Worm (Caenorhabditis elegans) whole organism, L4 larva: ENCODE measurements around the gene jhdm-1.

ENCODE experiments used
- T20F7.1 ChIP-seq: fragments of 200-800 bp; sonication (Bioruptor generic); optimal IDR thresholded peaks from 2 replicates; lab custom pipeline; 2018; ENCODE audit warnings: mild to moderate bottlenecking, missing genetic modification characterization, missing compliant biosample characterization
- T26A8.4 ChIP-seq: fragments of 200-800 bp; sonication (Bioruptor generic); IDR thresholded peaks from 2 replicates; pipeline ENCODE4 v1.3.6; 2022; ENCODE audit warnings: missing genetic modification characterization, missing compliant biosample characterization
- Y75B8A.6 ChIP-seq: fragments of 200-800 bp; sonication (Bioruptor generic); IDR thresholded peaks from 2 replicates; pipeline ENCODE4 v1.3.6; 2022; ENCODE audit warnings: missing genetic modification reagents, missing genetic modification characterization, missing compliant biosample characterization
- ZK337.2 ChIP-seq: fragments of 200-800 bp; sonication (Bioruptor generic); IDR thresholded peaks from 2 replicates; pipeline ENCODE4 v1.3.6; 2022; ENCODE audit warnings: missing genetic modification reagents, missing genetic modification characterization, missing compliant biosample characterization
- aha-1 ChIP-seq: fragments of 150-350 bp; peaks from one replicate; lab custom pipeline; 2014; ENCODE audit warnings: missing biosample characterization, missing genetic modification characterization
- arid-1 ChIP-seq: fragments of 200-800 bp; sonication (Bioruptor generic); conservative IDR thresholded peaks from 2 replicates; pipeline ENCODE4 v1.3.6; 2022; ENCODE audit warnings: missing genetic modification reagents, missing genetic modification characterization, missing compliant biosample characterization
- ceh-28 ChIP-seq: fragments of 150-350 bp; optimal IDR thresholded peaks from 2 replicates; lab custom pipeline; 2014; ENCODE audit warnings: missing biosample characterization, missing genetic modification reagents, missing genetic modification characterization
- ceh-82 ChIP-seq: sonication (generic microtip); optimal IDR thresholded peaks from 2 replicates; lab custom pipeline; 2017; ENCODE audit warnings: missing biosample characterization, missing genetic modification characterization
- ces-1 ChIP-seq: fragments of 150-350 bp; sonication (generic microtip); optimal IDR thresholded peaks from 4 replicates; lab custom pipeline; 2014; ENCODE audit warnings: missing biosample characterization, missing genetic modification reagents, missing genetic modification characterization
- ctbp-1 ChIP-seq: fragments of 200-800 bp; sonication (Bioruptor generic); IDR thresholded peaks from 2 replicates; pipeline ENCODE4 v1.3.6; 2022; ENCODE audit warnings: missing genetic modification reagents, missing genetic modification characterization, missing compliant biosample characterization
- daf-12 ChIP-seq: fragments of 150-350 bp; optimal IDR thresholded peaks from 2 replicates; lab custom pipeline; 2014; ENCODE audit warnings: missing biosample characterization, missing genetic modification reagents, missing genetic modification characterization
- daf-16 ChIP-seq, 3 experiments: sonication (generic microtip); optimal IDR thresholded peaks; 2 replicates each; lab custom pipeline; 2016 to 2017; ENCODE audit warnings: missing genetic modification characterization in 3 of 3, missing genetic modification reagents in 3 of 3, mild to moderate bottlenecking in 2 of 3, missing compliant biosample characterization in 2 of 3, missing biosample characterization in 1 of 3, moderate library complexity in 1 of 3
- daf-19 ChIP-seq: fragments of 200-800 bp; sonication (Bioruptor generic); conservative IDR thresholded peaks from 2 replicates; pipeline ENCODE4 v1.3.6; 2022; ENCODE audit warnings: missing genetic modification characterization, missing compliant biosample characterization
- dmd-6 ChIP-seq: fragments of 200-800 bp; sonication (Bioruptor generic); IDR thresholded peaks from 2 replicates; pipeline ENCODE4 v1.3.6; 2022; ENCODE audit warnings: missing genetic modification reagents, missing genetic modification characterization, missing compliant biosample characterization
- duxl-1 ChIP-seq: sonication (generic microtip); optimal IDR thresholded peaks from 2 replicates; lab custom pipeline; 2016; ENCODE audit warnings: mild to moderate bottlenecking, missing genetic modification characterization, moderate library complexity, missing compliant biosample characterization; ENCODE audit not compliant: poor library complexity
- dve-1 ChIP-seq: sonication (generic microtip); optimal IDR thresholded peaks from 2 replicates; lab custom pipeline; 2017; ENCODE audit warnings: antibody characterized with exemption, mild to moderate bottlenecking, missing genetic modification characterization, missing compliant biosample characterization; ENCODE audit not compliant: insufficient read depth
- egl-27 ChIP-seq: sonication (generic microtip); optimal IDR thresholded peaks from 3 replicates; lab custom pipeline; 2017; ENCODE audit warnings: missing biosample characterization, missing genetic modification reagents, missing genetic modification characterization
- egl-43 ChIP-seq: fragments of 200-800 bp; sonication (Bioruptor generic); IDR thresholded peaks from 2 replicates; pipeline ENCODE4 v1.3.6; 2022; ENCODE audit warnings: missing genetic modification reagents, missing genetic modification characterization, missing compliant biosample characterization
- fkh-10 ChIP-seq: fragments of 150-350 bp; optimal IDR thresholded peaks from 2 replicates; lab custom pipeline; 2014; ENCODE audit warnings: missing biosample characterization, missing genetic modification reagents, missing genetic modification characterization
- hif-1 ChIP-seq, 2 experiments: sonication (generic microtip); optimal IDR thresholded peaks; 2 replicates each; lab custom pipeline; 2016 to 2017; ENCODE audit warnings: missing compliant biosample characterization in 2 of 2, missing genetic modification characterization in 2 of 2, missing genetic modification reagents in 2 of 2, missing genotype in 2 of 2, mild to moderate bottlenecking in 1 of 2
- hlh-11 ChIP-seq: fragments of 200-800 bp; sonication (Bioruptor generic); optimal IDR thresholded peaks from 2 replicates; lab custom pipeline; 2018; ENCODE audit warnings: mild to moderate bottlenecking, missing genetic modification characterization, missing compliant biosample characterization
- hlh-30 ChIP-seq: sonication (generic microtip); optimal IDR thresholded peaks from 2 replicates; lab custom pipeline; 2017; ENCODE audit warnings: antibody characterized with exemption, mild to moderate bottlenecking, missing genetic modification characterization, missing compliant biosample characterization; ENCODE audit not compliant: insufficient read depth
- jun-1 ChIP-seq: fragments of 150-350 bp; optimal IDR thresholded peaks from 2 replicates; lab custom pipeline; 2014; ENCODE audit warnings: missing biosample characterization, missing genetic modification reagents, missing genetic modification characterization
- lin-13 ChIP-seq: fragments of 150-350 bp; optimal IDR thresholded peaks from 2 replicates; lab custom pipeline; 2014; ENCODE audit warnings: missing biosample characterization, missing genetic modification reagents, missing genetic modification characterization
- lin-38 ChIP-seq: fragments of 200-800 bp; sonication (Bioruptor generic); IDR thresholded peaks from 2 replicates; pipeline ENCODE4 v1.3.6; 2022; ENCODE audit warnings: missing genetic modification reagents, missing genetic modification characterization, missing compliant biosample characterization
- lir-3 ChIP-seq: sonication (generic microtip); optimal IDR thresholded peaks from 2 replicates; lab custom pipeline; 2016; ENCODE audit warnings: mild to moderate bottlenecking, missing genetic modification characterization, missing compliant biosample characterization
- lsy-2 ChIP-seq, 2 experiments: fragments of 150-350 bp in 1 of 2; sonication (generic microtip) in 1 of 2; optimal IDR thresholded peaks; 2 replicates each; lab custom pipeline; 2014 to 2017; ENCODE audit warnings: missing biosample characterization in 2 of 2, missing genetic modification characterization in 2 of 2
- madf-9 ChIP-seq: fragments of 200-800 bp; sonication (Bioruptor generic); conservative IDR thresholded peaks from 2 replicates; pipeline ENCODE4 v1.3.6; 2022; ENCODE audit warnings: missing genetic modification reagents, missing genetic modification characterization, missing compliant biosample characterization
- mdl-1 ChIP-seq, 2 experiments: fragments of 150-350 bp in 1 of 2; sonication (generic microtip) in 1 of 2; optimal IDR thresholded peaks; 2 replicates each; lab custom pipeline; 2014 to 2017; ENCODE audit warnings: missing biosample characterization in 2 of 2, missing genetic modification characterization in 2 of 2
- mep-1 ChIP-seq: fragments of 150-350 bp; sonication (generic microtip); optimal IDR thresholded peaks from 3 replicates; lab custom pipeline; 2014; ENCODE audit warnings: missing biosample characterization, missing genetic modification characterization
- mes-2 ChIP-seq: sonication (generic microtip); optimal IDR thresholded peaks from 2 replicates; lab custom pipeline; 2016; ENCODE audit warnings: missing genotype, mild to moderate bottlenecking, missing genetic modification characterization, missing compliant biosample characterization; ENCODE audit not compliant: poor library complexity, severe bottlenecking
- mxl-3 ChIP-seq: fragments of 200-800 bp; sonication (Bioruptor generic); optimal IDR thresholded peaks from 2 replicates; lab custom pipeline; 2018; ENCODE audit warnings: mild to moderate bottlenecking, missing genetic modification characterization, missing compliant biosample characterization
- nhr-102 ChIP-seq: sonication (generic microtip); optimal IDR thresholded peaks from 2 replicates; lab custom pipeline; 2016; ENCODE audit warnings: mild to moderate bottlenecking, missing genetic modification characterization, moderate library complexity, missing compliant biosample characterization
- nhr-11 ChIP-seq: fragments of 150-350 bp; optimal IDR thresholded peaks from 2 replicates; lab custom pipeline; 2014; ENCODE audit warnings: missing biosample characterization, missing genetic modification characterization
- nhr-237 ChIP-seq: sonication (generic microtip); optimal IDR thresholded peaks from 2 replicates; lab custom pipeline; 2017; ENCODE audit warnings: missing biosample characterization, missing genetic modification characterization
- nhr-25 ChIP-seq: sonication (generic microtip); optimal IDR thresholded peaks from 2 replicates; lab custom pipeline; 2017; ENCODE audit warnings: missing genetic modification characterization, mild to moderate bottlenecking, missing compliant biosample characterization, antibody characterized with exemption, moderate library complexity, borderline replicate concordance; ENCODE audit not compliant: insufficient read depth
- nhr-6 ChIP-seq: fragments of 150-350 bp; optimal IDR thresholded peaks from 2 replicates; lab custom pipeline; 2014; ENCODE audit warnings: missing biosample characterization, missing genetic modification characterization
- nhr-77 ChIP-seq: fragments of 150-350 bp; optimal IDR thresholded peaks from 2 replicates; lab custom pipeline; 2014; ENCODE audit warnings: missing biosample characterization, missing genetic modification characterization
- pha-4 ChIP-seq, 2 experiments: fragments of 150-350 bp in 1 of 2; fragments of 200-800 bp in 1 of 2; sonication (Bioruptor generic) in 1 of 2; IDR thresholded peaks in 1 of 2; optimal IDR thresholded peaks in 1 of 2; 2 replicates each; pipeline versions ENCODE4 v1.3.6 to Lab custom; 2014 to 2022; ENCODE audit warnings: missing genetic modification characterization in 2 of 2, missing genetic modification reagents in 2 of 2, missing biosample characterization in 1 of 2, missing compliant biosample characterization in 1 of 2
- pqm-1 ChIP-seq: sonication (generic microtip); optimal IDR thresholded peaks from 2 replicates; lab custom pipeline; 2017; ENCODE audit warnings: missing biosample characterization, missing genetic modification characterization
- rbr-2 ChIP-seq: sonication (generic microtip); optimal IDR thresholded peaks from 2 replicates; lab custom pipeline; 2016; ENCODE audit warnings: missing genotype, missing genetic modification characterization, missing compliant biosample characterization
- set-16 ChIP-seq: fragments of 200-800 bp; sonication (Bioruptor generic); IDR thresholded peaks from 2 replicates; pipeline ENCODE4 v1.3.6; 2022; ENCODE audit warnings: missing genetic modification reagents, missing genetic modification characterization, missing compliant biosample characterization
- tra-1 ChIP-seq: fragments of 200-800 bp; sonication (Bioruptor generic); IDR thresholded peaks from 2 replicates; pipeline ENCODE4 v1.3.6; 2022; ENCODE audit warnings: missing genetic modification reagents, missing genetic modification characterization, missing compliant biosample characterization
- unc-130 ChIP-seq: sonication (generic microtip); optimal IDR thresholded peaks from 2 replicates; lab custom pipeline; 2016; ENCODE audit warnings: missing genetic modification reagents, missing genetic modification characterization, missing compliant biosample characterization
- unc-62 ChIP-seq, 3 experiments: fragments of 150-350 bp in 1 of 3; sonication (generic microtip); optimal IDR thresholded peaks in 2 of 3; peaks in 1 of 3; 1 replicate in 1 of 3; 2 replicates in 2 of 3; lab custom pipeline; 2014 to 2017; ENCODE audit warnings: missing biosample characterization in 3 of 3, missing genetic modification characterization in 3 of 3, missing genetic modification reagents in 3 of 3, missing genotype in 1 of 3
- zfp-2 ChIP-seq: sonication (generic microtip); optimal IDR thresholded peaks from 2 replicates; lab custom pipeline; 2016; ENCODE audit warnings: mild to moderate bottlenecking, missing genetic modification characterization, missing compliant biosample characterization
- zfp-3 ChIP-seq: fragments of 200-800 bp; sonication (Bioruptor generic); conservative IDR thresholded peaks from 2 replicates; pipeline ENCODE4 v1.3.6; 2022; ENCODE audit warnings: missing genetic modification reagents, missing genetic modification characterization, missing compliant biosample characterization
- zip-2 ChIP-seq: fragments of 150-350 bp; optimal IDR thresholded peaks from 2 replicates; lab custom pipeline; 2014; ENCODE audit warnings: missing biosample characterization, missing genetic modification characterization

jhdm-1 gene

ce11 chrIII:6453665-6454064 is 618 bp upstream of the jhdm-1 start:
- TF ChIP-seq unc-62 (GFP tag; optimal IDR thresholded peaks at IDR 0.05 in 1 of 2; lab: Kevin White, UChicago), result peak in 1 of 2 experiments; percentile 65
- no peak for TF ChIP-seq unc-62 (tag; optimal IDR thresholded peaks at IDR 0.05; lab: Kevin White, UChicago)
- TF ChIP-seq egl-27 (tag; lab: Kevin White, UChicago), result no peak
- TF ChIP-seq T26A8.4, result peak; percentile 37; the same call in 1 of the 2 replicates
- no peak for TF ChIP-seq daf-16 (GFP tag; optimal IDR thresholded peaks at IDR 0.05; lab: Kevin White, UChicago)
- TF ChIP-seq daf-16 (tag; optimal IDR thresholded peaks at IDR 0.05; lab: Kevin White, UChicago), result peak; percentile 67
- peak; percentile 27 for TF ChIP-seq pqm-1 (tag; lab: Kevin White, UChicago)
- 0 out of 2 replicates have a peak, but pooled peaks have one; percentile 34 for TF ChIP-seq madf-9
- peak; percentile 7 for TF ChIP-seq fkh-10 (GFP tag; lab: Kevin White, UChicago)
- no peak for TF ChIP-seq ces-1
- TF ChIP-seq duxl-1 (tag; lab: Kevin White, UChicago), result peak; percentile 51
- TF ChIP-seq lin-13 (GFP tag; lab: Kevin White, UChicago), result peak; percentile 73
- TF ChIP-seq lin-38 (GFP tag; lab: Robert Waterston, UW), result peak; percentile 83
- peak; percentile 65 for TF ChIP-seq dmd-6 (GFP tag; lab: Robert Waterston, UW)
- peak; percentile 43; the same call in 1 of the 2 replicates for TF ChIP-seq tra-1 (GFP tag; lab: Robert Waterston, UW)
- TF ChIP-seq rbr-2 (tag; lab: Kevin White, UChicago), result peak; percentile 87
- no peak for TF ChIP-seq zfp-3 (GFP tag; lab: Robert Waterston, UW)
- TF ChIP-seq Y75B8A.6, result no peak
- peak; percentile 91 for TF ChIP-seq dve-1
- no peak for TF ChIP-seq zfp-2 (tag; lab: Kevin White, UChicago)
- no peak for TF ChIP-seq egl-43 (GFP tag; lab: Robert Waterston, UW)
- no peak for TF ChIP-seq ceh-82
- peak; percentile 21; the same call in 1 of the 2 replicates for TF ChIP-seq set-16 (GFP tag; lab: Robert Waterston, UW)
- TF ChIP-seq hlh-30 (tag; lab: Kevin White, UChicago), result peak; percentile 72
- TF ChIP-seq T20F7.1 (GFP tag; lab: Kevin White, UChicago), result peak; percentile 62
- peak; percentile 72 for TF ChIP-seq nhr-77 (tag; lab: Kevin White, UChicago)
- TF ChIP-seq daf-19 (GFP tag; lab: Robert Waterston, UW), result no peak
- TF ChIP-seq nhr-102 (tag; lab: Kevin White, UChicago), result peak; percentile 8
- peak; percentile 93 for TF ChIP-seq mes-2
- TF ChIP-seq lsy-2 (tag; optimal IDR thresholded peaks at IDR 0.05; lab: Kevin White, UChicago), result peak; percentile 71 to 92
- TF ChIP-seq hif-1 (tag; optimal IDR thresholded peaks at IDR 0.05; lab: Kevin White, UChicago), result peak in 1 of 2 experiments; percentile 88
- peak; percentile 5 for TF ChIP-seq jun-1 (tag; lab: Kevin White, UChicago)
- no peak for TF ChIP-seq ctbp-1 (GFP tag; lab: Robert Waterston, UW)
- TF ChIP-seq ceh-28 (tag; lab: Kevin White, UChicago), result no peak
- TF ChIP-seq hlh-11 (tag; lab: Kevin White, UChicago), result peak; percentile 82
- peak; percentile 76; the same call in 1 of the 2 replicates for TF ChIP-seq arid-1 (GFP tag; lab: Robert Waterston, UW)
- no peak for TF ChIP-seq ZK337.2 (GFP tag; lab: Robert Waterston, UW)
- TF ChIP-seq zip-2 (tag; lab: Kevin White, UChicago), result peak; percentile 39
- TF ChIP-seq nhr-11 (tag; lab: Kevin White, UChicago), result peak; percentile 82
- TF ChIP-seq nhr-6, result peak; percentile 88
- no peak for TF ChIP-seq lir-3 (tag; lab: Kevin White, UChicago)
- no peak for TF ChIP-seq nhr-237 (tag; lab: Kevin White, UChicago)
- peak; percentile 98 for TF ChIP-seq aha-1
- TF ChIP-seq unc-130 (GFP tag; lab: Kevin White, UChicago), result peak; percentile 48
- TF ChIP-seq daf-12 (tag; lab: Kevin White, UChicago), result no peak
- TF ChIP-seq mep-1, result peak; percentile 95
- peak in 1 of 2 experiments; percentile 66 for TF ChIP-seq mdl-1 (tag; optimal IDR thresholded peaks at IDR 0.05; lab: Kevin White, UChicago)
- peak; percentile 60 for TF ChIP-seq nhr-25 (tag; lab: Kevin White, UChicago)
- TF ChIP-seq pha-4 (GFP tag; IDR thresholded peaks at IDR 0.05; lab: Robert Waterston, UW), result peak; percentile 52; the same call in 1 of the 2 replicates
- TF ChIP-seq pha-4 (tag; optimal IDR thresholded peaks at IDR 0.05; lab: Kevin White, UChicago), result no peak
- TF ChIP-seq mxl-3 (GFP tag; lab: Kevin White, UChicago), result peak; percentile 71
